Fruit fly (Drosophila melanogaster): ENCODE measurements around the gene CG31446.
A peak's percentile ranks its signal among the peaks of the same experiment; 100 is the strongest.

Gene CG31446

dm6 chr3R:15677550-15677973 lies 15.3 kb upstream of the CG31446 start (continued):
- peak; percentile 64 for TF ChIP-seq sens (GFP tag)
- TF ChIP-seq mirr (GFP tag; optimal IDR thresholded peaks at IDR 0.05) = no peak
- TF ChIP-seq Fer1 (GFP tag; optimal IDR thresholded peaks at IDR 0.05) = no peak
- TF ChIP-seq CG10267 (tag; optimal IDR thresholded peaks at IDR 0.05) = no peak
- no peak for TF ChIP-seq nmo (GFP tag; optimal IDR thresholded peaks at IDR 0.05)
- no peak for TF ChIP-seq Gug (GFP tag; IDR thresholded peaks at IDR 0.05)
- TF ChIP-seq nom (GFP tag; optimal IDR thresholded peaks at IDR 0.05) = no peak
- no peak for TF ChIP-seq Bgb (GFP tag; IDR thresholded peaks at IDR 0.05; ENCODE audit: partially characterized antibody)
- TF ChIP-seq CG7357 (GFP tag; IDR thresholded peaks at IDR 0.05) = no peak
- TF ChIP-seq tll (GFP tag; optimal IDR thresholded peaks at IDR 0.05) = no peak
- no peak for TF ChIP-seq CG13775 (GFP tag; optimal IDR thresholded peaks at IDR 0.05)
- peak; percentile 18 for TF ChIP-seq CG7987 (GFP tag; optimal IDR thresholded peaks at IDR 0.05)
- TF ChIP-seq CG33557 (GFP tag; optimal IDR thresholded peaks at IDR 0.05) = peak; percentile 28
- no peak for TF ChIP-seq prd (optimal IDR thresholded peaks at IDR 0.05)
- no peak for TF ChIP-seq prd (GFP tag; IDR thresholded peaks at IDR 0.05)
- no peak for TF ChIP-seq Chrac-16 (GFP tag; optimal IDR thresholded peaks at IDR 0.05)
- no peak for TF ChIP-seq HLH3B (GFP tag; IDR thresholded peaks at IDR 0.05)
- TF ChIP-seq Poxn (GFP tag; IDR thresholded peaks at IDR 0.05) = no peak
- no peak for TF ChIP-seq CG6683 (GFP tag; optimal IDR thresholded peaks at IDR 0.05)
- no peak for TF ChIP-seq ro (GFP tag; IDR thresholded peaks at IDR 0.05)
- no peak for TF ChIP-seq Drgx (GFP tag; IDR thresholded peaks at IDR 0.05)
- no peak for TF ChIP-seq CG10147 (GFP tag; optimal IDR thresholded peaks at IDR 0.05)
- no peak for TF ChIP-seq slp2 (GFP tag; optimal IDR thresholded peaks at IDR 0.05)
- no peak for TF ChIP-seq E2f1 (GFP tag; IDR thresholded peaks at IDR 0.05)
- no peak for TF ChIP-seq otp (GFP tag; IDR thresholded peaks at IDR 0.05)
- TF ChIP-seq insv (GFP tag; optimal IDR thresholded peaks at IDR 0.05) = no peak
- TF ChIP-seq salm (tag; optimal IDR thresholded peaks at IDR 0.05) = no peak
- TF ChIP-seq abd-A (tag; optimal IDR thresholded peaks at IDR 0.05) = no peak
- peak; percentile 15 for TF ChIP-seq Oli (tag; optimal IDR thresholded peaks at IDR 0.05)
- TF ChIP-seq CG14860 (GFP tag; IDR thresholded peaks at IDR 0.05; ENCODE audit: partially characterized antibody) = no peak
- TF ChIP-seq br (optimal IDR thresholded peaks at IDR 0.05) = no peak
- no peak for TF ChIP-seq CG12155 (GFP tag; optimal IDR thresholded peaks at IDR 0.05)
- TF ChIP-seq CG7928 (GFP tag; optimal IDR thresholded peaks at IDR 0.05) = no peak
- no peak for TF ChIP-seq CG43689 (GFP tag; IDR thresholded peaks at IDR 0.05)
- TF ChIP-seq psq (GFP tag; optimal IDR thresholded peaks at IDR 0.05) = no peak
- TF ChIP-seq CG10274 (GFP tag; optimal IDR thresholded peaks at IDR 0.05) = no peak
- no peak for TF ChIP-seq CG2889 (GFP tag; IDR thresholded peaks at IDR 0.05)
- TF ChIP-seq chinmo (GFP tag; IDR thresholded peaks at IDR 0.05; ENCODE audit: partially characterized antibody) = 0 out of 4 replicates have a peak, but pooled peaks have one; percentile 31
- TF ChIP-seq CG34376 (GFP tag; optimal IDR thresholded peaks at IDR 0.05) = no peak
- no peak for TF ChIP-seq NC2β (GFP tag; optimal IDR thresholded peaks at IDR 0.05)
- no peak for TF ChIP-seq CG30403 (GFP tag; optimal IDR thresholded peaks at IDR 0.05)
- no peak for TF ChIP-seq CG16813 (GFP tag; IDR thresholded peaks at IDR 0.05; ENCODE audit: partially characterized antibody)
- TF ChIP-seq gsb (GFP tag; IDR thresholded peaks at IDR 0.05) = no peak
- no peak for TF ChIP-seq Opbp (GFP tag; IDR thresholded peaks at IDR 0.05; ENCODE audit: partially characterized antibody)
- TF ChIP-seq Ptx1 (GFP tag; IDR thresholded peaks at IDR 0.05) = no peak
- no peak for TF ChIP-seq NFAT (GFP tag; IDR thresholded peaks at IDR 0.05)
- no peak for TF ChIP-seq CG18262 (tag; optimal IDR thresholded peaks at IDR 0.05)
- no peak for TF ChIP-seq CG14667 (GFP tag; IDR thresholded peaks at IDR 0.05)
- no peak for TF ChIP-seq schlank (tag; optimal IDR thresholded peaks at IDR 0.05)
- TF ChIP-seq corto (GFP tag; optimal IDR thresholded peaks at IDR 0.05) = no peak
- TF ChIP-seq HLH54F (GFP tag; optimal IDR thresholded peaks at IDR 0.05) = no peak
- TF ChIP-seq Sox102F (GFP tag; optimal IDR thresholded peaks at IDR 0.05) = no peak

Measured in whole organism, embryonic.